Fruit fly (Drosophila melanogaster): ENCODE measurements around the gene CG32024.
A peak's percentile ranks its signal among the peaks of the same experiment; 100 is the strongest.

The CG32024 gene

dm6 chr3L:8824403-8825029 lies 17.1 kb downstream of the CG32024 start:
- TF ChIP-seq Dif (GFP tag; optimal IDR thresholded peaks at IDR 0.05; ENCODE audit: partially characterized antibody): no peak
- peak in 1 of 2 experiments; percentile 18 for TF ChIP-seq foxo (GFP tag; optimal IDR thresholded peaks at IDR 0.05)
- TF ChIP-seq Abd-B (GFP tag; optimal IDR thresholded peaks at IDR 0.05): no peak
- peak; percentile 30 for TF ChIP-seq woc (GFP tag; optimal IDR thresholded peaks at IDR 0.05)
- TF ChIP-seq N (GFP tag; optimal IDR thresholded peaks at IDR 0.05): no peak
- TF ChIP-seq tai (GFP tag; optimal IDR thresholded peaks at IDR 0.05): no peak
- TF ChIP-seq Jra (GFP tag; optimal IDR thresholded peaks at IDR 0.05): peak; percentile 2
- TF ChIP-seq dl (GFP tag; optimal IDR thresholded peaks at IDR 0.05; ENCODE audit: insufficient read depth in 1 of 2, partially characterized antibody in 2 of 2): no peak
- no peak for TF ChIP-seq rgr (GFP tag; optimal IDR thresholded peaks at IDR 0.05)
- TF ChIP-seq dmrt93B (GFP tag; optimal IDR thresholded peaks at IDR 0.05): no peak
- no peak for TF ChIP-seq Myc (optimal IDR thresholded peaks at IDR 0.05)
- no peak for TF ChIP-seq Rel (GFP tag; optimal IDR thresholded peaks at IDR 0.05)
- no peak for TF ChIP-seq Rel (tag; optimal IDR thresholded peaks at IDR 0.05)
- no peak for TF ChIP-seq Hnf4 (GFP tag; optimal IDR thresholded peaks at IDR 0.05)
- TF ChIP-seq fru (GFP tag; optimal IDR thresholded peaks at IDR 0.05): peak; percentile 56
- TF ChIP-seq brk (GFP tag; optimal IDR thresholded peaks at IDR 0.05): no peak
- TF ChIP-seq pan (optimal IDR thresholded peaks at IDR 0.05): no peak
- no peak for TF ChIP-seq Hr78 (GFP tag; optimal IDR thresholded peaks at IDR 0.05)
- no peak for TF ChIP-seq jim (GFP tag; optimal IDR thresholded peaks at IDR 0.05)

dm6 chr3L:8825030-8825407 lies 17.6 kb downstream of the CG32024 start:
- TF ChIP-seq lola (GFP tag; optimal IDR thresholded peaks at IDR 0.05) (no peak), fru (GFP tag; optimal IDR thresholded peaks at IDR 0.05) (no peak), GATAd (GFP tag; optimal IDR thresholded peaks at IDR 0.05) (no peak), br (GFP tag; optimal IDR thresholded peaks at IDR 0.05) (peak; percentile 6), jim (GFP tag; optimal IDR thresholded peaks at IDR 0.05) (no peak), Dif (GFP tag; optimal IDR thresholded peaks at IDR 0.05; ENCODE audit: partially characterized antibody) (peak; percentile 76), dmrt93B (GFP tag; optimal IDR thresholded peaks at IDR 0.05) (no peak), pan (optimal IDR thresholded peaks at IDR 0.05) (no peak), brk (GFP tag; optimal IDR thresholded peaks at IDR 0.05) (peak; percentile 74), psq (GFP tag; optimal IDR thresholded peaks at IDR 0.05) (peak; percentile 32), ey (GFP tag; optimal IDR thresholded peaks at IDR 0.05) (no peak), Mio (GFP tag; optimal IDR thresholded peaks at IDR 0.05) (no peak), sv (GFP tag; optimal IDR thresholded peaks at IDR 0.05) (no peak), CG9705 (GFP tag; optimal IDR thresholded peaks at IDR 0.05) (no peak), woc (GFP tag; optimal IDR thresholded peaks at IDR 0.05) (no peak), Myc (optimal IDR thresholded peaks at IDR 0.05) (no peak), usp (GFP tag; optimal IDR thresholded peaks at IDR 0.05) (no peak), Jra (GFP tag; optimal IDR thresholded peaks at IDR 0.05) (no peak), OdsH (GFP tag; optimal IDR thresholded peaks at IDR 0.05) (no peak), Rel (GFP tag; optimal IDR thresholded peaks at IDR 0.05) (peak; percentile 78), Rel (tag; optimal IDR thresholded peaks at IDR 0.05) (peak; percentile 94), dl (GFP tag; optimal IDR thresholded peaks at IDR 0.05; ENCODE audit: insufficient read depth in 1 of 2, partially characterized antibody in 2 of 2) (peak in 1 of 2 experiments; percentile 44), foxo (GFP tag; optimal IDR thresholded peaks at IDR 0.05) (no peak), Sp1 (GFP tag; optimal IDR thresholded peaks at IDR 0.05) (no peak), CG32264 (GFP tag; optimal IDR thresholded peaks at IDR 0.05) (no peak), Hr83 (GFP tag; optimal IDR thresholded peaks at IDR 0.05; ENCODE audit: poor library complexity, severe bottlenecking) (no peak), Vsx2 (GFP tag; optimal IDR thresholded peaks at IDR 0.05; ENCODE audit: partially characterized antibody) (peak; percentile 84), dsf (GFP tag; optimal IDR thresholded peaks at IDR 0.05; ENCODE audit: borderline replicate concordance) (no peak), CrebA (GFP tag; optimal IDR thresholded peaks at IDR 0.05; ENCODE audit: borderline replicate concordance) (peak; percentile 68), rgr (GFP tag; optimal IDR thresholded peaks at IDR 0.05) (no peak), HLH106 (tag; optimal IDR thresholded peaks at IDR 0.05) (no peak), h (GFP tag; optimal IDR thresholded peaks at IDR 0.05) (no peak), Hr78 (GFP tag; optimal IDR thresholded peaks at IDR 0.05) (no peak), sage (GFP tag; optimal IDR thresholded peaks at IDR 0.05) (peak; percentile 50), N (GFP tag; optimal IDR thresholded peaks at IDR 0.05) (no peak), Abd-B (GFP tag; optimal IDR thresholded peaks at IDR 0.05) (no peak), Dfd (GFP tag; optimal IDR thresholded peaks at IDR 0.05) (no peak), tai (GFP tag; optimal IDR thresholded peaks at IDR 0.05) (no peak), Hnf4 (GFP tag; optimal IDR thresholded peaks at IDR 0.05) (no peak)
